Worm (Caenorhabditis elegans): ENCODE measurements around the gene T24H10.1.

Gene T24H10.1

ce11 chrII:9054604-9055003 is 44.6 kb upstream of the T24H10.1 start, which contains the start of gene chmp-7 (continued):
- TF ChIP-seq ets-5 (GFP tag; IDR thresholded peaks at IDR 0.05), result no peak
- peak; percentile 80 for TF ChIP-seq isw-1 (GFP tag; IDR thresholded peaks at IDR 0.05)
- TF ChIP-seq nhr-237 (tag; optimal IDR thresholded peaks at IDR 0.05), result peak; percentile 30
- peak; percentile 87 for TF ChIP-seq swsn-7 (tag; optimal IDR thresholded peaks at IDR 0.05)
- peak; percentile 83 for TF ChIP-seq aly-2 (tag; optimal IDR thresholded peaks at IDR 0.05)
- no peak for TF ChIP-seq nhr-28 (tag; optimal IDR thresholded peaks at IDR 0.05)
- TF ChIP-seq nhr-11 (tag; optimal IDR thresholded peaks at IDR 0.05), result no peak

DNA sequence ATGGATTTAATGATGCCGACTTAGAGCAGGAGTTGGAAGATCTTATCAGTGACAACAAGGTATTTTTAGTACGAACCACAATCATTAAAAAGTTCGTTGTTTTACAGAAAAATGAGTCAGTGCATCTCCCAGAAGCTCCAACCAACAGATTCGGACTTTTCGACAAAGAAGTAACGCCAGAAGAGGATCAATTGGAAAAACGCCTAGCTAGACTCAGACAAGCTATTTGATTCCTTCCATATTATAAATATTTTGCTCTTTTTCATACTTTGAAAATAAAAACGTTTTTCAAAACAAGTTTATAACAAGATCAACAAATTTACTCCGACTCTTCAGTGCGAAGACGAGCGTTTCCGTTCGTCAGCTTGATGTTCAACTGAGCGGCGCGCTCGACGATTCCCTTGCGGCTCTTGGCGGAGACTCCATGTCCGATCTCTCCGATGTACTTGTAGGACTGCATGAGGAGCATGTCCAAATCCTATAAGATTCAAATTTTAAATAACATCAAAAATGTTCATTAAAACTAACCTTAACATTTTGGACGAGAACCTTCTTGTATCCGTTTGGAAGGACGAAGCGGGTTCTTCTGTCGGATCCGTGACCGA is 42.9 kb upstream of the T24H10.1 start:
- TF ChIP-seq nhr-11 (tag; optimal IDR thresholded peaks at IDR 0.05) (no peak), lsy-2 (tag; optimal IDR thresholded peaks at IDR 0.05) (peak in 1 of 2 experiments; percentile 43)

DNA sequence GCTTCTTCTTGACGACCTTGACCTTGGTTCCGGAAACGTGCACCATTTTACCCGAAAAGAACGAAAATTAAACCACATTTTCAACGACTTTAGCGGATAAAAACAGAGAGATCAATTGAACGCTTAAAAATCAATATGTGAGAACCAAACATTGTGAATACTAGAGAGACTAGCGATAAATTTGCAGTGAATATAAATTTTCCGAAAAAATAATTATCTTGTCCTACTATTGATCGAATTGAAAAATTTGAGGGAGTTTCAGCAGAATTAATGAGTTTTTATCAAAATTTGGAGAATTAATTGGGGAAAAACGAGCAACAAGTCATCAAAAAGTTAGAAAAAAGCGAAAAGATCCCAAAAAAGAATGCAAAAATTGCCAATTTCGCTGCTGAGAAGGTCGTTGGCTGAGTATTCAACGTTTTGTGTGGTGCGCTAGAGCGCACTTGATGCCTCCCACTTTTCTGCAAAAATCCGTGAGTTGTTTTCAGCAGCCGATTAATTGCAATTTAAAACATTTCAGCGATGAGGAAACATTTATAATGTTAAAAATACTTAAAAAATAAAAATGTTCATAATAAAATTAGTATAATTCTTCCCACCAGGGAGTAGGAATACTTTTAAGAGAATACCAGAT is 42.0 kb upstream of the T24H10.1 start, which contains the start of gene rpl-32:
rpl-32 (minus strand) TSS at position 51 of the 634 bp plus-strand sequence.
- TF ChIP-seq ceh-82 (tag; optimal IDR thresholded peaks at IDR 0.05) (peak in 2 of 3 experiments; percentile 64 to 88), ztf-4 (tag; optimal IDR thresholded peaks at IDR 0.05) (peak; percentile 8), efl-3 (GFP tag; optimal IDR thresholded peaks at IDR 0.05) (no peak), skn-1 (tag; optimal IDR thresholded peaks at IDR 0.05) (peak; percentile 89), C34B4.2 (tag; optimal IDR thresholded peaks at IDR 0.05) (no peak), dpl-1 (GFP tag; optimal IDR thresholded peaks at IDR 0.05) (peak; percentile 63 to 80 (median 76)), hlh-4 (tag; optimal IDR thresholded peaks at IDR 0.05) (no peak), tbx-2 (tag; optimal IDR thresholded peaks at IDR 0.05) (peak; percentile 72), xbp-1 (tag; optimal IDR thresholded peaks at IDR 0.05) (peak; percentile 78), elt-3 (tag; optimal IDR thresholded peaks at IDR 0.05) (peak in 3 of 6 experiments; percentile 0 to 89 (median 55)), ztf-11 (tag; optimal IDR thresholded peaks at IDR 0.05) (peak in 1 of 2 experiments; percentile 39), efl-1 (optimal IDR thresholded peaks at IDR 0.05) (peak; percentile 74 to 80), efl-1 (GFP tag; optimal IDR thresholded peaks at IDR 0.05 in 1 of 2) (peak; percentile 74 to 97), sptf-1 (tag; optimal IDR thresholded peaks at IDR 0.05) (no peak), lin-15B (tag; optimal IDR thresholded peaks at IDR 0.05) (peak; percentile 91), lin-13 (GFP tag; optimal IDR thresholded peaks at IDR 0.05) (peak; percentile 56), unc-86 (tag; optimal IDR thresholded peaks at IDR 0.05) (peak; percentile 42), mef-2 (tag; optimal IDR thresholded peaks at IDR 0.05) (peak; percentile 20), unc-130 (tag; optimal IDR thresholded peaks at IDR 0.05) (peak; percentile 61), hpl-2 (GFP tag; optimal IDR thresholded peaks at IDR 0.05) (peak; percentile 42), swsn-7 (tag; optimal IDR thresholded peaks at IDR 0.05) (peak; percentile 67), C16A3.4 (tag; optimal IDR thresholded peaks at IDR 0.05) (peak; percentile 90), dsc-1 (tag; optimal IDR thresholded peaks at IDR 0.05) (peak; percentile 45), rnt-1 (tag; optimal IDR thresholded peaks at IDR 0.05) (peak; percentile 78), nhr-71 (tag; optimal IDR thresholded peaks at IDR 0.05) (peak; percentile 82), fkh-8 (tag; optimal IDR thresholded peaks at IDR 0.05) (peak; percentile 81), fos-1 (tag; optimal IDR thresholded peaks at IDR 0.05) (peak; percentile 58), alr-1 (tag; optimal IDR thresholded peaks at IDR 0.05; ENCODE audit: borderline replicate concordance) (no peak), mdl-1 (tag; optimal IDR thresholded peaks at IDR 0.05) (peak in 1 of 2 experiments; percentile 69), ets-5 (GFP tag; IDR thresholded peaks at IDR 0.05) (no peak), nhr-77 (tag; optimal IDR thresholded peaks at IDR 0.05) (peak; percentile 69), nhr-47 (tag; optimal IDR thresholded peaks at IDR 0.05) (peak; percentile 74), nhr-20 (tag; optimal IDR thresholded peaks at IDR 0.05) (peak; percentile 76), unc-30 (tag; optimal IDR thresholded peaks at IDR 0.05) (no peak), nhr-237 (tag; optimal IDR thresholded peaks at IDR 0.05) (peak; percentile 14), Y116A8C.19 (tag; optimal IDR thresholded peaks at IDR 0.05; ENCODE audit: borderline replicate concordance) (no peak), C04F5.9 (tag; optimal IDR thresholded peaks at IDR 0.05) (no peak), lin-14 (GFP tag; optimal IDR thresholded peaks at IDR 0.05) (peak; percentile 87), lin-35 (GFP tag; optimal IDR thresholded peaks at IDR 0.05) (peak; percentile 76 to 90), ama-1 (optimal IDR thresholded peaks at IDR 0.05) (peak; percentile 51), fkh-4 (tag; optimal IDR thresholded peaks at IDR 0.05; ENCODE audit: borderline replicate concordance) (peak; percentile 12), mep-1 (tag; optimal IDR thresholded peaks at IDR 0.05) (peak; percentile 92), irx-1 (tag; optimal IDR thresholded peaks at IDR 0.05) (peak; percentile 42)

All from whole organism, L1 larva.